Worm (Caenorhabditis elegans): ENCODE data around the gene spp-29.

DNA sequence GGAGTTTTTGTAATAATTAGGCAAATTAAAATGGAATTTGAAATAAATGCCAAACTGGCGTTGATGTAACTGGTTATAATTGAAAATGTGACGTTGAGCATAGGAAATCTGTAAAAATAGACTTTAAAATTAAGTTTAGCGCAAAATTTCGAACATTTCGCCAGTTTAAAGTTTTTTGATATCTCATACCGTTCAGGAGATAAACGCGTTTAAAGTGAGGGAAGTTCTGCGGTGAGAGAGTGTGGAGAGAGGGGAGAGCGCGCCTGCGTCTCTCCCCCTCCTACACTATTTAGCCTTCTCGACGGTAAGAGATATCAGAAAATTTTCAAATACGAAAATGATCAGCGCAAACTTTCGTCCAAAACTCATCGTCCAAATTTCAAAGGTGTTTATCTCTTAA is 20.1 kb downstream of the spp-29 start, which contains the start of gene str-92:
- no peak for TF ChIP-seq ref-1 (GFP tag; conservative IDR thresholded peaks at IDR 0.05)
- TF ChIP-seq flt-1 (GFP tag; IDR thresholded peaks at IDR 0.05), result no peak
- TF ChIP-seq med-1 (GFP tag; optimal IDR thresholded peaks at IDR 0.05; ENCODE audit: insufficient read depth), result no peak

All from whole organism, midembryonic.